Fruit fly (Drosophila melanogaster): Measurements from ENCODE around the gene CG33969.

- TF ChIP-seq CG32121 (GFP tag; IDR thresholded peaks at IDR 0.05) (no peak), EcR (GFP tag; optimal IDR thresholded peaks at IDR 0.05) (no peak), CG9948 (tag; optimal IDR thresholded peaks at IDR 0.05) (no peak), D1 (tag; optimal IDR thresholded peaks at IDR 0.05) (no peak), CG14655 (GFP tag; optimal IDR thresholded peaks at IDR 0.05) (no peak), CG10348 (GFP tag; IDR thresholded peaks at IDR 0.05) (no peak), gl (tag; optimal IDR thresholded peaks at IDR 0.05) (no peak)
Measured at dm6 chr3L:20425888-20426287, 32.5 kb upstream of the CG33969 start, which contains the start of gene CG5282.

All from whole organism, pupa.